Worm (Caenorhabditis elegans): ENCODE results near the gene ceh-79.

- TF ChIP-seq Y53F4B.3 (GFP tag; IDR thresholded peaks at IDR 0.05) (no peak), ama-1 (optimal IDR thresholded peaks at IDR 0.05) (no peak), ama-1 (GFP tag; optimal IDR thresholded peaks at IDR 0.05) (no peak), nhr-90 (tag; optimal IDR thresholded peaks at IDR 0.05) (no peak), unc-130 (GFP tag; optimal IDR thresholded peaks at IDR 0.05) (peak; percentile 70), ceh-100 (GFP tag; IDR thresholded peaks at IDR 0.05) (no peak), pha-4 (tag; optimal IDR thresholded peaks at IDR 0.05) (no peak), Y56A3A.18 (GFP tag; IDR thresholded peaks at IDR 0.05) (no peak), ztf-26 (tag; optimal IDR thresholded peaks at IDR 0.05) (no peak), nfya-2 (GFP tag; IDR thresholded peaks at IDR 0.05) (no peak), pbrm-1 (GFP tag; IDR thresholded peaks at IDR 0.05) (no peak), efl-1 (GFP tag; optimal IDR thresholded peaks at IDR 0.05) (peak; percentile 11), chd-7 (tag; optimal IDR thresholded peaks at IDR 0.05) (no peak)
Measured at ce11 chrV:13313045-13313623, 11.5 kb downstream of the ceh-79 start, which contains the start of gene C50B6.3.
